Worm (Caenorhabditis elegans) whole organism, L1 larva: Measurements from ENCODE around the gene F49C12.11.

Experiments used
- C04F5.9 ChIP-seq: sonication (generic microtip); optimal IDR thresholded peaks from 2 replicates; lab custom pipeline; 2016; ENCODE audit warnings: missing genetic modification characterization, missing compliant biosample characterization
- fkh-10 ChIP-seq: sonication (generic microtip); optimal IDR thresholded peaks from 2 replicates; lab custom pipeline; 2017; ENCODE audit warnings: missing biosample characterization, missing genetic modification reagents, missing genetic modification characterization
- lin-14 ChIP-seq: fragments of 200-800 bp; sonication (Bioruptor generic); optimal IDR thresholded peaks from 2 replicates; lab custom pipeline; 2018; ENCODE audit warnings: mild to moderate bottlenecking, missing genetic modification characterization, moderate library complexity, missing compliant biosample characterization
- lin-35 ChIP-seq, 2 experiments: fragments of 150-350 bp; optimal IDR thresholded peaks; 2 replicates each; lab custom pipeline; 2014; ENCODE audit warnings: missing biosample characterization in 2 of 2, missing genetic modification characterization in 2 of 2, missing genetic modification reagents in 2 of 2
- pag-3 ChIP-seq: sonication (generic microtip); optimal IDR thresholded peaks from 2 replicates; lab custom pipeline; 2017; ENCODE audit warnings: missing genetic modification characterization, mild to moderate bottlenecking, missing compliant biosample characterization, antibody characterized with exemption, borderline replicate concordance; ENCODE audit not compliant: insufficient read depth
- zag-1 ChIP-seq: fragments of 150-350 bp; optimal IDR thresholded peaks from 2 replicates; lab custom pipeline; 2014; ENCODE audit warnings: missing biosample characterization, missing genetic modification characterization
- zip-4 ChIP-seq: fragments of 200-800 bp; sonication (Bioruptor generic); optimal IDR thresholded peaks from 2 replicates; lab custom pipeline; 2018; ENCODE audit warnings: mild to moderate bottlenecking, missing genetic modification characterization, moderate library complexity, missing compliant biosample characterization

DNA sequence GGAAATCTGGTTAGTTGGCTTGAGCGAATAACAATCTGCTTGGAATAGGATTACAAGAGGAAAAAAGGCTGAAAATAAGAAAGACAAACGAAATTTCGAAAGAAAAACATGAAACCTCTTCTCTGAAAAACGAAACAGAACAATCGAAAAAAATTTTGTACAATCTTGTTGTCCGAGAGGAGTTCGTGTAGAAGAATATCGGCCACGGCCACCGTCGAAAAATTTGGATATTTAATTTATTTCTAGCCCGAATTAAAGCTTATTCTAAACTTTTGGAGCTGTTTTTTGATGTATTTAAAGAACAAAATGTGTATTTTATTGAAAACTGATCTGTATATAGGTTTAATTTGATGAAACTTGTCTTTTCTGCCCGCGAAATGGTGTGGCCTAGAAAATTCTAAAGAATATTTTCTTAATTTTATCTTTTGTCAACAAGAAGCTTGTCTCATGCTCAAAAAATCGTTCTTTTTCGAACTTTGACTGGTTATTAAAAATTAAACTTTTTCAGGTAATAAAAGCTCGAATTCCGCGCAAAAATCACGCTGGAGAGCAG lies 17.4 kb downstream of the F49C12.11 start, which contains the start of gene T20D3.5:
- TF ChIP-seq lin-14 (GFP tag; lab: Kevin White, UChicago) (no peak), zip-4 (GFP tag; lab: Kevin White, UChicago) (no peak), lin-35 (GFP tag; optimal IDR thresholded peaks at IDR 0.05; lab: Kevin White, UChicago) (no peak), pag-3 (no peak), C04F5.9 (tag; lab: Kevin White, UChicago) (no peak), zag-1 (tag; lab: Kevin White, UChicago) (no peak), fkh-10 (GFP tag; lab: Kevin White, UChicago) (no peak)
